Worm (Caenorhabditis elegans) whole organism, mixed stage, embryonic: ENCODE data around the gene T04A8.13.
A peak's percentile ranks its signal among the peaks of the same experiment; 100 is the strongest.

Experiments used
- M03D4.4 ChIP-seq: sonication (generic microtip); optimal IDR thresholded peaks from 2 replicates; lab custom pipeline; 2017; ENCODE audit warnings: mild to moderate bottlenecking, missing genetic modification characterization, missing compliant biosample characterization
- bed-3 ChIP-seq: fragments of 200-800 bp; sonication (Bioruptor generic); optimal IDR thresholded peaks from 3 replicates; lab custom pipeline; 2018; ENCODE audit warnings: mild to moderate bottlenecking, missing genetic modification characterization, moderate library complexity, missing compliant biosample characterization
- blmp-1 ChIP-seq: fragments of 150-350 bp; optimal IDR thresholded peaks from 2 replicates; lab custom pipeline; 2014; ENCODE audit warnings: missing biosample characterization, missing genetic modification characterization
- ceh-39 ChIP-seq: fragments of 150-350 bp; optimal IDR thresholded peaks from 2 replicates; lab custom pipeline; 2014; ENCODE audit warnings: missing biosample characterization, missing genetic modification characterization
- ceh-43 ChIP-seq: fragments of 200-800 bp; sonication (Bioruptor generic); optimal IDR thresholded peaks from 2 replicates; lab custom pipeline; 2018; ENCODE audit warnings: mild to moderate bottlenecking, missing genetic modification characterization, moderate library complexity, missing compliant biosample characterization
- ceh-83 ChIP-seq: fragments of 200-800 bp; sonication (Bioruptor generic); optimal IDR thresholded peaks from 2 replicates; lab custom pipeline; 2018; ENCODE audit warnings: mild to moderate bottlenecking, missing genetic modification characterization, missing compliant biosample characterization
- ces-1 ChIP-seq: fragments of 150-350 bp; optimal IDR thresholded peaks from 2 replicates; lab custom pipeline; 2014; ENCODE audit warnings: missing biosample characterization, missing genetic modification reagents, missing genetic modification characterization
- cnd-1 ChIP-seq: fragments of 200-800 bp; sonication (Bioruptor generic); optimal IDR thresholded peaks from 2 replicates; lab custom pipeline; 2018; ENCODE audit warnings: mild to moderate bottlenecking, missing genetic modification characterization, missing compliant biosample characterization
- drap-1 ChIP-seq: fragments of 200-800 bp; sonication (Bioruptor generic); optimal IDR thresholded peaks from 3 replicates; lab custom pipeline; 2018; ENCODE audit warnings: mild to moderate bottlenecking, missing genetic modification characterization, missing compliant biosample characterization
- elt-1 ChIP-seq: sonication (generic microtip); optimal IDR thresholded peaks from 2 replicates; lab custom pipeline; 2017; ENCODE audit warnings: missing genetic modification characterization, mild to moderate bottlenecking, missing compliant biosample characterization, antibody characterized with exemption, moderate library complexity, borderline replicate concordance; ENCODE audit not compliant: insufficient read depth
- ham-2 ChIP-seq: fragments of 200-800 bp; sonication (Bioruptor generic); optimal IDR thresholded peaks from 2 replicates; lab custom pipeline; 2018; ENCODE audit warnings: mild to moderate bottlenecking, missing genetic modification characterization, missing compliant biosample characterization
- hlh-1 ChIP-seq: fragments of 150-350 bp; optimal IDR thresholded peaks from 2 replicates; lab custom pipeline; 2014; ENCODE audit warnings: missing biosample characterization, missing genetic modification reagents, missing genetic modification characterization
- lin-13 ChIP-seq: fragments of 150-350 bp; optimal IDR thresholded peaks from 2 replicates; lab custom pipeline; 2014; ENCODE audit warnings: missing biosample characterization, missing genetic modification characterization
- lin-32 ChIP-seq: fragments of 200-800 bp; sonication (Bioruptor generic); optimal IDR thresholded peaks from 2 replicates; lab custom pipeline; 2018; ENCODE audit warnings: mild to moderate bottlenecking, missing genetic modification characterization, missing compliant biosample characterization
- lsy-2 ChIP-seq: fragments of 150-350 bp; optimal IDR thresholded peaks from 2 replicates; lab custom pipeline; 2014; ENCODE audit warnings: missing biosample characterization, missing genetic modification characterization
- mab-5 ChIP-seq: fragments of 150-350 bp; optimal IDR thresholded peaks from 2 replicates; lab custom pipeline; 2014; ENCODE audit warnings: missing biosample characterization, missing genetic modification characterization
- mep-1 ChIP-seq: fragments of 150-350 bp; optimal IDR thresholded peaks from 2 replicates; lab custom pipeline; 2017; ENCODE audit warnings: missing biosample characterization, missing genetic modification reagents, missing genetic modification characterization, inconsistent platforms
- nhr-12 ChIP-seq: fragments of 150-350 bp; optimal IDR thresholded peaks from 2 replicates; lab custom pipeline; 2014; ENCODE audit warnings: missing biosample characterization, missing genetic modification characterization
- nhr-2 ChIP-seq: fragments of 150-350 bp; optimal IDR thresholded peaks from 2 replicates; lab custom pipeline; 2014; ENCODE audit warnings: missing biosample characterization, missing genetic modification characterization
- nhr-237 ChIP-seq: fragments of 150-350 bp; optimal IDR thresholded peaks from 2 replicates; lab custom pipeline; 2014; ENCODE audit warnings: missing biosample characterization, missing genetic modification characterization
- nhr-28 ChIP-seq: fragments of 150-350 bp; optimal IDR thresholded peaks from 2 replicates; lab custom pipeline; 2014; ENCODE audit warnings: missing biosample characterization, missing genetic modification characterization
- nhr-76 ChIP-seq: sonication (generic microtip); optimal IDR thresholded peaks from 2 replicates; lab custom pipeline; 2017; ENCODE audit warnings: missing biosample characterization, missing genetic modification characterization
- snpc-4 ChIP-seq: fragments of 150-350 bp; optimal IDR thresholded peaks from 2 replicates; lab custom pipeline; 2014; ENCODE audit warnings: missing biosample characterization, missing genetic modification characterization
- sptf-1 ChIP-seq: sonication (generic microtip); optimal IDR thresholded peaks from 2 replicates; lab custom pipeline; 2017; ENCODE audit warnings: mild to moderate bottlenecking, missing genetic modification characterization, moderate library complexity, missing compliant biosample characterization
- unc-120 ChIP-seq: sonication (generic microtip); optimal IDR thresholded peaks from 2 replicates; lab custom pipeline; 2017; ENCODE audit warnings: missing genetic modification characterization, missing compliant biosample characterization; ENCODE audit not compliant: poor library complexity, severe bottlenecking
- unc-62 ChIP-seq: fragments of 150-350 bp; optimal IDR thresholded peaks from 2 replicates; lab custom pipeline; 2014; ENCODE audit warnings: missing biosample characterization, missing genetic modification reagents, missing genetic modification characterization
- zip-8 ChIP-seq: fragments of 150-350 bp; optimal IDR thresholded peaks from 2 replicates; lab custom pipeline; 2014; ENCODE audit warnings: missing biosample characterization, missing genetic modification characterization
- ztf-11 ChIP-seq: fragments of 150-350 bp; optimal IDR thresholded peaks from 2 replicates; lab custom pipeline; 2014; ENCODE audit warnings: missing biosample characterization, missing genetic modification characterization

Gene T04A8.13

DNA sequence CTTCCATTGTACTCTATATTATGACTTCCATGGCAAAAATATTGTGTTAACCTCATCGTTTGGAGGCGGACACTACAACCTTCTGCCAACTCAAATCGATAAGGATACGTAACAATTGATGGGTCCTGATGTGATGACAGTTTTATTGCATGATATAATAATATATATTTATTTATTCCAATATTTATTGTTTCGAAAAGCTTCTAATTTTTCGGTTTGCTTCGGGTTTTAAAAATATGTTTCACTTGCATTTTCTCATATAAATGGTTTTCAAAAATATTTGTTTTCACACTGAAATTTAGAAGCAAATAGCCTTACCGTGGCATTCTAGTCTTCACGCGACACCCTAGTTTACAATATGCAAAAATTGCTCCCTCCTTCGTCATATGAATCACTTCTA lies at the start of gene T04A8.13:
Gene T04A8.13 (plus strand): TSS at position 301 of the 400 bp plus-strand sequence.
- TF ChIP-seq lin-32 (GFP tag; lab: Kevin White, UChicago) (no peak), bed-3 (GFP tag; lab: Kevin White, UChicago) (no peak), drap-1 (GFP tag; lab: Kevin White, UChicago) (no peak), zip-8 (no peak), nhr-237 (tag; lab: Kevin White, UChicago) (no peak), ztf-11 (tag; lab: Kevin White, UChicago) (no peak), ceh-83 (no peak), snpc-4 (tag; lab: Kevin White, UChicago) (no peak), nhr-76 (no peak), M03D4.4 (tag; lab: Kevin White, UChicago) (no peak), ceh-43 (GFP tag; lab: Kevin White, UChicago) (no peak), mep-1 (no peak), sptf-1 (tag; lab: Kevin White, UChicago) (no peak), lin-13 (tag; lab: Kevin White, UChicago) (no peak), unc-120 (tag; lab: Kevin White, UChicago) (no peak), hlh-1 (tag; lab: Kevin White, UChicago) (no peak), lsy-2 (no peak)

DNA sequence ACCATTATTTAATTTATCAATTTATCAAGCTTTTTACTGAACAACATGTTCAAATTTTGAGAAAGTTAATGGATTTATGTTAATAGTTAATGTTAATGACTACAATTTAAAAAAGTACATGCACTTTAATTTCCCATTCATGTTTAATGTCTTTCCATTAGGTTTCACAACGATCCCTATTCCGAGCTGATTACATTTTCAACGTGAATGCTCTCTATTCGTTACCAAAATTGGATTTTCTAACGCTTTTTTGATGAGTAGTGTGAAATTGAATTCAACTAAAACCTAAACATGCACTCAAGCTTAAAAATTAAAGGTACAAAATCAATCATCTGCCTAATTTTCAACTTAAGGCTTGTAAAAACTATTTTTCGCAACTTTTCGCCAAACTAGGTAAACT lies 49.4 kb upstream of the T04A8.13 start:
- no peak for TF ChIP-seq ceh-43 (GFP tag; lab: Kevin White, UChicago)
- TF ChIP-seq snpc-4 (tag; lab: Kevin White, UChicago), result no peak
- TF ChIP-seq ces-1 (GFP tag; lab: Kevin White, UChicago), result peak; percentile 75

DNA sequence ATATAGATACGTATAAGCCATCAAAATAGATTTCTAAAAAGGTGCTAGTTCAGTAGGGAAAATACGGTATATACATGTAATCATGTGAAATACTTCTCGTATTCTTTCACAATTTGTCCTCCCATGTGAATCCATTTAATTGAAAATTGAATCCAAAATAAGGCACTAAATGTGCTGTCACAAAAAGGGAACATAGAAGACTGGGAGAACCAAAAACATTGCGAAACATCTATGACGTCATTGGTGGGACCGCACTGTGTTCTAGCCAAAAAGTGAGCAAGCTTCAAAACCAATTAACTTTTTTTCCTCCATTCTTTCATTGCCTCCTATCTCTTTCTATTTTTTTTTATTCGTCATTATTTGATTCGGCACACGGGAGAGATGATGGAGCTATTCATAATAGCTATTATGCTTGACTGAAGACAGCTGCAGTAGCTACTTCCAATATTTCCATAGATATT lies 48.4 kb upstream of the T04A8.13 start, which contains the start of gene cdka-1:
Gene cdka-1 (plus strand): TSS at position 411 of the 461 bp plus-strand sequence.
- TF ChIP-seq nhr-28 (tag; lab: Kevin White, UChicago) (no peak), ces-1 (GFP tag; lab: Kevin White, UChicago) (peak; percentile 16)

DNA sequence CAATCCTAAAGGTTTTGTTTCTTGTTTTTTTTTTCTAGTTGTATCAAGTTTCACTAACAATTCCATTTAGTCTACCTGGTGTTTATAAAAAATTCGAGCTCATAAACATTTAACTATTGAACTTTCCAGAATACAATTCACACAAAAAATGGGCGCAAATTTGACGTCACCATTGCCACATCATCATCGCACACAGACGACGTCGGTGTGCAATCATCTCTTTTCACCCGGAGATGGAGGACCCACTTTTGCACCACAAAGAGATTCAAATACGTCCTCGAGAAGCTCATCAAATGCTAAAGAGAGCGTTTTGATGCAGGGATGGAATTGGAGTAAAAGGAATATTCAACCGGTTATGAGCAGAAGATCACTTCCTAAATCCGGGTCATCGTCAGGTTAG lies 47.4 kb upstream of the T04A8.13 start:
- no peak for TF ChIP-seq ces-1 (GFP tag; lab: Kevin White, UChicago)
- TF ChIP-seq mep-1, result no peak
- TF ChIP-seq unc-62 (GFP tag; lab: Kevin White, UChicago), result no peak
- no peak for TF ChIP-seq nhr-12 (tag; lab: Kevin White, UChicago)
- TF ChIP-seq ham-2, result no peak
- TF ChIP-seq lin-32 (GFP tag; lab: Kevin White, UChicago), result no peak
- TF ChIP-seq mab-5 (tag; lab: Kevin White, UChicago), result no peak
- TF ChIP-seq drap-1 (GFP tag; lab: Kevin White, UChicago), result no peak
- no peak for TF ChIP-seq hlh-1 (tag; lab: Kevin White, UChicago)
- TF ChIP-seq, all 35 proteins: peak for 0

DNA sequence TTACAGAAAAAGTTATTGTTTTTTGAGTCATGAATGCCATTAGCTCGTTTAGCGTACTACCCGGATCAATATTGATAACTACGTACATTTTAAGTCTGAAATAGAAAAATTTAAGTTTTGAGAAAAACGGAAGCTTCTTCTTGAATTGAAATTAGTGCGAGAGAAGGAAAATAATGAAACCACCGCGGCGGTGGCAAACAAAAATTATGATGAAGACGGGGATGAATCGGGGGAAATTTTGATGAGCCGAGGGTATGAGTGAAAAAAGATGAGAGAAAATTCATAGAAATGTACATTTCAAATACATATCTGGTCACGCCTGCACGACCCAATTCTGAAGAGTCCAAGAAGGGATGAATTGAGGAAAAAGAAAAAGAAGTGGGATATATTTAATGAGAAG lies 41.5 kb upstream of the T04A8.13 start, which contains the start of gene T23F11.4:
Gene T23F11.4 (minus strand): TSS at position 101 of the 400 bp plus-strand sequence.
- TF ChIP-seq drap-1 (GFP tag; lab: Kevin White, UChicago), result no peak
- TF ChIP-seq ztf-11 (tag; lab: Kevin White, UChicago), result no peak
- TF ChIP-seq ceh-83, result no peak
- no peak for TF ChIP-seq sptf-1 (tag; lab: Kevin White, UChicago)
- TF ChIP-seq hlh-1 (tag; lab: Kevin White, UChicago), result no peak
- TF ChIP-seq elt-1 (tag; lab: Kevin White, UChicago), result no peak
- TF ChIP-seq ceh-39 (tag; lab: Kevin White, UChicago), result no peak
- TF ChIP-seq blmp-1, result no peak
- TF ChIP-seq mab-5 (tag; lab: Kevin White, UChicago), result no peak
- TF ChIP-seq ces-1 (GFP tag; lab: Kevin White, UChicago), result no peak
- no peak for TF ChIP-seq nhr-2 (tag; lab: Kevin White, UChicago)
- TF ChIP-seq zip-8, result no peak
- no peak for TF ChIP-seq nhr-237 (tag; lab: Kevin White, UChicago)
- no peak for TF ChIP-seq ham-2
- no peak for TF ChIP-seq lsy-2
- TF ChIP-seq lin-13 (tag; lab: Kevin White, UChicago), result no peak
- no peak for TF ChIP-seq mep-1
- no peak for TF ChIP-seq cnd-1
- no peak for TF ChIP-seq unc-120 (tag; lab: Kevin White, UChicago)
- no peak for TF ChIP-seq unc-62 (GFP tag; lab: Kevin White, UChicago)
